Worm (Caenorhabditis elegans) whole organism, L3 larva: ENCODE measurements around the gene unc-96.

Source experiments
- R02D3.7 ChIP-seq: fragments of 150-350 bp; optimal IDR thresholded peaks from 2 replicates; lab custom pipeline; 2014; ENCODE audit warnings: missing biosample characterization, missing genetic modification characterization
- aly-2 ChIP-seq: fragments of 150-350 bp; optimal IDR thresholded peaks from 2 replicates; lab custom pipeline; 2014; ENCODE audit warnings: missing biosample characterization, missing genetic modification characterization
- fkh-10 ChIP-seq: sonication (generic microtip); optimal IDR thresholded peaks from 2 replicates; lab custom pipeline; 2017; ENCODE audit warnings: missing biosample characterization, missing genetic modification reagents, missing genetic modification characterization
- jun-1 ChIP-seq: fragments of 150-350 bp; optimal IDR thresholded peaks from 2 replicates; lab custom pipeline; 2014; ENCODE audit warnings: missing biosample characterization, missing genetic modification reagents, missing genetic modification characterization
- lin-15B ChIP-seq: fragments of 150-350 bp; optimal IDR thresholded peaks from 2 replicates; lab custom pipeline; 2014; ENCODE audit warnings: missing biosample characterization, missing genetic modification characterization
- nhr-237 ChIP-seq: fragments of 150-350 bp; optimal IDR thresholded peaks from 2 replicates; lab custom pipeline; 2014; ENCODE audit warnings: missing biosample characterization, missing genetic modification characterization
- nhr-76 ChIP-seq: fragments of 150-350 bp; sonication (generic microtip); optimal IDR thresholded peaks from 5 replicates; lab custom pipeline; 2014; ENCODE audit warnings: missing biosample characterization, missing genetic modification characterization
- pha-4 ChIP-seq: fragments of 150-350 bp; optimal IDR thresholded peaks from 2 replicates; lab custom pipeline; 2014; ENCODE audit warnings: missing biosample characterization, missing genetic modification reagents, missing genetic modification characterization
- skn-1 ChIP-seq: fragments of 150-350 bp; optimal IDR thresholded peaks from 2 replicates; lab custom pipeline; 2014; ENCODE audit warnings: missing biosample characterization, missing genetic modification characterization
- tbx-2 ChIP-seq: sonication (generic microtip); optimal IDR thresholded peaks from 2 replicates; lab custom pipeline; 2016; ENCODE audit warnings: mild to moderate bottlenecking, missing genetic modification characterization, missing compliant biosample characterization
- unc-39 ChIP-seq: sonication (generic microtip); optimal IDR thresholded peaks from 4 replicates; lab custom pipeline; 2017; ENCODE audit warnings: missing biosample characterization, missing genetic modification characterization
- unc-62 ChIP-seq: fragments of 150-350 bp; sonication (generic microtip); optimal IDR thresholded peaks from 4 replicates; lab custom pipeline; 2014; ENCODE audit warnings: missing biosample characterization, missing genetic modification reagents, missing genetic modification characterization
- ztf-4 ChIP-seq: fragments of 150-350 bp; optimal IDR thresholded peaks from 2 replicates; lab custom pipeline; 2014; ENCODE audit warnings: missing biosample characterization, missing genetic modification characterization

- TF ChIP-seq unc-39 (no peak), R02D3.7 (tag; lab: Kevin White, UChicago) (no peak), unc-62 (no peak), lin-15B (no peak), ztf-4 (tag; lab: Kevin White, UChicago) (no peak), jun-1 (tag; lab: Kevin White, UChicago) (no peak), nhr-237 (tag; lab: Kevin White, UChicago) (no peak), skn-1 (tag; lab: Kevin White, UChicago) (no peak), aly-2 (tag; lab: Kevin White, UChicago) (no peak), fkh-10 (GFP tag; lab: Kevin White, UChicago) (no peak), tbx-2 (tag; lab: Kevin White, UChicago) (no peak), pha-4 (tag; lab: Kevin White, UChicago) (no peak), nhr-76 (tag; lab: Kevin White, UChicago) (no peak)
Observed at ce11 chrX:575084-575483, 46.0 kb downstream of the unc-96 start.
